Fruit fly (Drosophila melanogaster): ENCODE results near the gene beat-IV.

The beat-IV gene

dm6 chr3R:23534609-23535008 is 22.6 kb upstream of the beat-IV start, which contains the start of gene Ugt303B3 (continued):
- TF ChIP-seq zen (tag; optimal IDR thresholded peaks at IDR 0.05) (no peak), lov (optimal IDR thresholded peaks at IDR 0.05) (no peak), lov (GFP tag; IDR thresholded peaks at IDR 0.05) (no peak), CG34376 (GFP tag; optimal IDR thresholded peaks at IDR 0.05) (peak; percentile 90), GATAe (GFP tag; conservative IDR thresholded peaks at IDR 0.05) (peak; percentile 93), fd96Cb (tag; optimal IDR thresholded peaks at IDR 0.05) (no peak), CG4707 (GFP tag; optimal IDR thresholded peaks at IDR 0.05) (no peak), salm (tag; optimal IDR thresholded peaks at IDR 0.05) (peak; percentile 68), HLH3B (GFP tag; IDR thresholded peaks at IDR 0.05) (no peak), CG4617 (GFP tag; optimal IDR thresholded peaks at IDR 0.05; ENCODE audit: borderline replicate concordance) (no peak), fru (optimal IDR thresholded peaks at IDR 0.05) (no peak), disco-r (GFP tag; optimal IDR thresholded peaks at IDR 0.05) (no peak), Elba2 (GFP tag; optimal IDR thresholded peaks at IDR 0.05) (no peak), Lim3 (GFP tag; IDR thresholded peaks at IDR 0.05) (no peak), Jarid2 (GFP tag; optimal IDR thresholded peaks at IDR 0.05) (no peak), slou (GFP tag; optimal IDR thresholded peaks at IDR 0.05) (no peak), CG30431 (GFP tag; optimal IDR thresholded peaks at IDR 0.05) (no peak), Hmr (GFP tag; optimal IDR thresholded peaks at IDR 0.05) (no peak), CG10147 (GFP tag; optimal IDR thresholded peaks at IDR 0.05) (no peak), CG12769 (tag; optimal IDR thresholded peaks at IDR 0.05) (no peak), emc (GFP tag; optimal IDR thresholded peaks at IDR 0.05) (no peak), tna (GFP tag; IDR thresholded peaks at IDR 0.05; ENCODE audit: partially characterized antibody) (no peak), CG18619 (GFP tag; optimal IDR thresholded peaks at IDR 0.05) (no peak), sug (tag; optimal IDR thresholded peaks at IDR 0.05) (peak; percentile 55), Atf6 (GFP tag; IDR thresholded peaks at IDR 0.05) (no peak), Hsf (GFP tag; optimal IDR thresholded peaks at IDR 0.05) (no peak), Nf-YC (tag; optimal IDR thresholded peaks at IDR 0.05) (peak; percentile 8), CG10543 (GFP tag; optimal IDR thresholded peaks at IDR 0.05) (peak; percentile 50), Ets65A (GFP tag) (no peak), sr (GFP tag; IDR thresholded peaks at IDR 0.05) (no peak), CG10209 (GFP tag; optimal IDR thresholded peaks at IDR 0.05) (no peak), CG4328 (GFP tag; optimal IDR thresholded peaks at IDR 0.05) (no peak), CG12744 (GFP tag; optimal IDR thresholded peaks at IDR 0.05) (no peak), CG10267 (tag; optimal IDR thresholded peaks at IDR 0.05) (no peak), CG12071 (GFP tag; optimal IDR thresholded peaks at IDR 0.05) (peak; percentile 7), grn (GFP tag; optimal IDR thresholded peaks at IDR 0.05) (peak; percentile 41), abd-A (tag; optimal IDR thresholded peaks at IDR 0.05) (no peak), CG6175 (GFP tag; IDR thresholded peaks at IDR 0.05) (no peak), CG34224 (GFP tag; IDR thresholded peaks at IDR 0.05; ENCODE audit: partially characterized antibody) (no peak), stwl (tag; optimal IDR thresholded peaks at IDR 0.05) (no peak), CG8290 (GFP tag; optimal IDR thresholded peaks at IDR 0.05) (no peak), CG8290 (tag; optimal IDR thresholded peaks at IDR 0.05) (peak in 1 of 2 experiments; percentile 12), CG4404 (GFP tag; IDR thresholded peaks at IDR 0.05) (0 out of 2 replicates have a peak, but pooled peaks have one; percentile 8), CG3163 (GFP tag; optimal IDR thresholded peaks at IDR 0.05) (no peak), repo (GFP tag; optimal IDR thresholded peaks at IDR 0.05) (no peak), dati (GFP tag; IDR thresholded peaks at IDR 0.05) (no peak), unpg (GFP tag; optimal IDR thresholded peaks at IDR 0.05) (no peak), bab2 (GFP tag; optimal IDR thresholded peaks at IDR 0.05) (no peak), CG34422 (GFP tag; IDR thresholded peaks at IDR 0.05) (no peak)

Data from whole organism, embryonic.